Fruit fly (Drosophila melanogaster) Kc167 (cell line): Measurements from ENCODE around the gene TotM.

Experiments used
- Sin3A ChIP-seq: fragments of >200 bp; optimal IDR thresholded peaks from 2 replicates; lab custom pipeline; 2018; ENCODE audit warnings: missing external identifiers
- h ChIP-seq: fragments of >200 bp; optimal IDR thresholded peaks from 3 replicates; lab custom pipeline; 2018; ENCODE audit warnings: missing external identifiers
- insv ChIP-seq: fragments of >200 bp; optimal IDR thresholded peaks from 3 replicates; lab custom pipeline; 2018; ENCODE audit warnings: missing external identifiers
- psq ChIP-seq: fragments of >200 bp; optimal IDR thresholded peaks from 2 replicates; lab custom pipeline; 2017; ENCODE audit warnings: missing external identifiers
- ttk ChIP-seq: sonication (Bioruptor generic); optimal IDR thresholded peaks from 2 replicates; lab custom pipeline; 2017; ENCODE audit warnings: missing external identifiers

- no peak for TF ChIP-seq h (lab: Kevin White, UChicago)
- no peak for TF ChIP-seq psq (lab: Kevin White, UChicago)
- no peak for TF ChIP-seq Sin3A (lab: Kevin White, UChicago)
- TF ChIP-seq insv (lab: Kevin White, UChicago), result no peak
- TF ChIP-seq ttk (lab: Kevin White, UChicago), result no peak
Measured at dm6 chr2L:5294392-5295244, 35.0 kb upstream of the TotM start.
